Worm (Caenorhabditis elegans): ENCODE data around the gene H09F14.1.

ce11 chrV:10580638-10581037 lies 34.8 kb downstream of the H09F14.1 start:
- TF ChIP-seq W03F9.2 (tag; optimal IDR thresholded peaks at IDR 0.05) (no peak), him-1 (tag; optimal IDR thresholded peaks at IDR 0.05) (no peak), dao-5 (tag; optimal IDR thresholded peaks at IDR 0.05) (no peak)
